Fruit fly (Drosophila melanogaster) Kc167 (cell line): Measurements from ENCODE around the gene CG17105.

ENCODE experiments used
- Myc ChIP-seq: fragments of >200 bp; optimal IDR thresholded peaks from 2 replicates; lab custom pipeline; 2017; ENCODE audit warnings: missing external identifiers
- Sin3A ChIP-seq: fragments of >200 bp; optimal IDR thresholded peaks from 2 replicates; lab custom pipeline; 2018; ENCODE audit warnings: missing external identifiers
- h ChIP-seq: fragments of >200 bp; optimal IDR thresholded peaks from 3 replicates; lab custom pipeline; 2018; ENCODE audit warnings: missing external identifiers
- insv ChIP-seq: fragments of >200 bp; optimal IDR thresholded peaks from 3 replicates; lab custom pipeline; 2018; ENCODE audit warnings: missing external identifiers
- psq ChIP-seq: fragments of >200 bp; optimal IDR thresholded peaks from 2 replicates; lab custom pipeline; 2017; ENCODE audit warnings: missing external identifiers
- ttk ChIP-seq: sonication (Bioruptor generic); optimal IDR thresholded peaks from 2 replicates; lab custom pipeline; 2017; ENCODE audit warnings: missing external identifiers

DNA sequence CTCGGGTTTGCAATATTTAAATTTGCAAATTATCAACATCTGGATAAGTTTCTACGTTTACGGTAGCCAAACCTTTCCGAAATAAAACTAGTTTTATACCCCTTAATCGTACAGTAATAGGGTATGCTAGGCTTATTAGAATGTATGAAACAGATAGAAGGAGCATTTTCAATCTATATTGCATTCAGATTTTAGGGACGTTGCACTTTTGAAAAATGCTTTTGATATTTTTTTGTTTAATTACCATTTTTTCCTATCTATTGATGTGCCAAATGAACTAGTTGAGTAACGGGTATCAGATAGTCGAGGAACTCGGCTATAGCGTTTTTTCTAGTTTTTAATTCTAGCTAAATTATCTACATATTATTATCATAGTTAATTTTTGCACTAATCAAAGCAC is 2.1 kb downstream of the CG17105 start:
- TF ChIP-seq psq (lab: Kevin White, UChicago): no peak
- no peak for TF ChIP-seq h (lab: Kevin White, UChicago)
- no peak for TF ChIP-seq Sin3A (lab: Kevin White, UChicago)
- no peak for TF ChIP-seq ttk (lab: Kevin White, UChicago)
- no peak for TF ChIP-seq Myc (lab: Kevin White, UChicago)
- no peak for TF ChIP-seq insv (lab: Kevin White, UChicago)
